Fruit fly (Drosophila melanogaster) Kc167 (cell line): Measurements from ENCODE around the gene CG17078.

Experiments used
- Myc ChIP-seq: fragments of >200 bp; optimal IDR thresholded peaks from 2 replicates; lab custom pipeline; 2017; ENCODE audit warnings: missing external identifiers
- Sin3A ChIP-seq: fragments of >200 bp; optimal IDR thresholded peaks from 2 replicates; lab custom pipeline; 2018; ENCODE audit warnings: missing external identifiers
- h ChIP-seq: fragments of >200 bp; optimal IDR thresholded peaks from 3 replicates; lab custom pipeline; 2018; ENCODE audit warnings: missing external identifiers
- insv ChIP-seq: fragments of >200 bp; optimal IDR thresholded peaks from 3 replicates; lab custom pipeline; 2018; ENCODE audit warnings: missing external identifiers
- psq ChIP-seq: fragments of >200 bp; optimal IDR thresholded peaks from 2 replicates; lab custom pipeline; 2017; ENCODE audit warnings: missing external identifiers
- ttk ChIP-seq: sonication (Bioruptor generic); optimal IDR thresholded peaks from 2 replicates; lab custom pipeline; 2017; ENCODE audit warnings: missing external identifiers

CG17078 gene

DNA sequence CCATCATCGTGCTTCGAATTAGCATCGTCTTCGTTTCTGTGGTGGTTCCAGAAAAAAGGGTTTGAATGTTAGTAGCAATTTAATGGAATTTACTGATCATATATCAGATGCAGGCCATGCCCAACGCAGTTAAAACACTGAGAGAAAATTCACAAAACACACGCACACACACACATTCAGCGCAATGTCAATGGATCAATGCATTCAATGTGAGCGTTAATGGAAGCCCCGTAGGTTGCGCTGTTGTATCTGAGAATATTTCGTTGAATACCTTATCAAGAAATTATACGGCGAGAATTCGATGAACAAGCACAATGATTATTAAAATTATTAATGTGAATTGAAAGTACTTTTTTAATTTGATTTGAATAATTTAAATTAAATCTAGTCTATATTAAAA, 49.8 kb downstream of the CG17078 start:
- TF ChIP-seq Myc (lab: Kevin White, UChicago) (no peak), insv (no peak), ttk (no peak), Sin3A (lab: Kevin White, UChicago) (no peak), h (lab: Kevin White, UChicago) (no peak), psq (lab: Kevin White, UChicago) (no peak)

dm6 chr2L:225386-225682, 52.7 kb downstream of the CG17078 start:
- TF ChIP-seq psq (lab: Kevin White, UChicago) (no peak), Myc (lab: Kevin White, UChicago) (no peak), Sin3A (lab: Kevin White, UChicago) (no peak), h (lab: Kevin White, UChicago) (no peak), insv (no peak), ttk (no peak)
